Fruit fly (Drosophila melanogaster): ENCODE results near the gene CG32811.

CG32811 gene

dm6 chrX:1276757-1277527, 21.2 kb downstream of the CG32811 start (continued):
- TF ChIP-seq cyc (GFP tag; optimal IDR thresholded peaks at IDR 0.05) (peak; percentile 94), Met (GFP tag; optimal IDR thresholded peaks at IDR 0.05) (peak; percentile 94), CG8319 (GFP tag; optimal IDR thresholded peaks at IDR 0.05) (peak; percentile 93), Hr38 (GFP tag; optimal IDR thresholded peaks at IDR 0.05) (peak; percentile 32), fkh (GFP tag; optimal IDR thresholded peaks at IDR 0.05) (peak; percentile 9), CG10669 (GFP tag; optimal IDR thresholded peaks at IDR 0.05) (peak; percentile 89), Sox14 (GFP tag; optimal IDR thresholded peaks at IDR 0.05) (peak; percentile 95), Eip78C (GFP tag) (peak; percentile 98), CG3919 (GFP tag; optimal IDR thresholded peaks at IDR 0.05) (peak; percentile 97), Ets96B (tag; optimal IDR thresholded peaks at IDR 0.05) (peak; percentile 86), net (GFP tag; optimal IDR thresholded peaks at IDR 0.05) (peak; percentile 98), CG1621 (tag; optimal IDR thresholded peaks at IDR 0.05) (peak; percentile 89), salr (GFP tag; optimal IDR thresholded peaks at IDR 0.05) (peak; percentile 80 to 94), esn (GFP tag; optimal IDR thresholded peaks at IDR 0.05) (peak; percentile 93), CG9139 (GFP tag; optimal IDR thresholded peaks at IDR 0.05) (peak; percentile 76), ss (GFP tag; optimal IDR thresholded peaks at IDR 0.05) (peak; percentile 80 to 89), CG11294 (GFP tag; IDR thresholded peaks at IDR 0.05) (peak; percentile 97), fd85E (GFP tag; optimal IDR thresholded peaks at IDR 0.05) (peak; percentile 73), CG6808 (GFP tag; optimal IDR thresholded peaks at IDR 0.05) (peak; percentile 85), Sox102F (GFP tag; optimal IDR thresholded peaks at IDR 0.05) (peak; percentile 91), topi (GFP tag; optimal IDR thresholded peaks at IDR 0.05) (peak; percentile 91), OdsH (GFP tag; optimal IDR thresholded peaks at IDR 0.05) (peak; percentile 96), lz (GFP tag; optimal IDR thresholded peaks at IDR 0.05) (peak; percentile 93), CG7368 (GFP tag; optimal IDR thresholded peaks at IDR 0.05) (peak; percentile 97), Eip93F (GFP tag; optimal IDR thresholded peaks at IDR 0.05) (peak; percentile 59), spab (GFP tag; optimal IDR thresholded peaks at IDR 0.05) (peak; percentile 88), dsx (GFP tag; optimal IDR thresholded peaks at IDR 0.05; ENCODE audit: poor library complexity, severe bottlenecking) (peak; percentile 70), fd59A (GFP tag; optimal IDR thresholded peaks at IDR 0.05) (peak; percentile 86), CG4318 (GFP tag; optimal IDR thresholded peaks at IDR 0.05) (peak; percentile 97), CG6276 (GFP tag; optimal IDR thresholded peaks at IDR 0.05) (peak; percentile 97), CG10631 (GFP tag; optimal IDR thresholded peaks at IDR 0.05) (peak; percentile 93), Eip75B (GFP tag; optimal IDR thresholded peaks at IDR 0.05) (peak; percentile 93), pdm3 (GFP tag; optimal IDR thresholded peaks at IDR 0.05) (peak; percentile 96), CG11762 (GFP tag; optimal IDR thresholded peaks at IDR 0.05; ENCODE audit: insufficient read depth) (peak; percentile 91), CG8632 (GFP tag; optimal IDR thresholded peaks at IDR 0.05) (peak; percentile 94), Smox (GFP tag; optimal IDR thresholded peaks at IDR 0.05) (peak; percentile 89), CG16779 (tag; optimal IDR thresholded peaks at IDR 0.05) (peak; percentile 90), CG32006 (GFP tag; optimal IDR thresholded peaks at IDR 0.05) (peak; percentile 99)

- no peak for TF ChIP-seq Lpt (GFP tag; optimal IDR thresholded peaks at IDR 0.05)
- no peak for TF ChIP-seq fd59A (GFP tag; optimal IDR thresholded peaks at IDR 0.05)
- TF ChIP-seq Met (GFP tag; optimal IDR thresholded peaks at IDR 0.05) = no peak
- no peak for TF ChIP-seq CG11762 (GFP tag; optimal IDR thresholded peaks at IDR 0.05; ENCODE audit: insufficient read depth)
- TF ChIP-seq CG6163 (GFP tag; IDR thresholded peaks at IDR 0.05) = peak; percentile 8; the same call in 2 of the 3 replicates
- TF ChIP-seq dsx (GFP tag; optimal IDR thresholded peaks at IDR 0.05; ENCODE audit: poor library complexity, severe bottlenecking) = no peak
- TF ChIP-seq CG6854 (GFP tag; optimal IDR thresholded peaks at IDR 0.05) = peak; percentile 32
- TF ChIP-seq CG11294 (GFP tag; IDR thresholded peaks at IDR 0.05) = no peak
- no peak for TF ChIP-seq Gug (GFP tag; IDR thresholded peaks at IDR 0.05)
- TF ChIP-seq svp (GFP tag) = peak; percentile 38
- peak; percentile 6; the same call in 1 of the 3 replicates for TF ChIP-seq eg (GFP tag; IDR thresholded peaks at IDR 0.05)
- TF ChIP-seq Eip93F (GFP tag; optimal IDR thresholded peaks at IDR 0.05) = no peak
- TF ChIP-seq achi (GFP tag; optimal IDR thresholded peaks at IDR 0.05) = no peak
- no peak for TF ChIP-seq CG32006 (GFP tag; optimal IDR thresholded peaks at IDR 0.05)
- TF ChIP-seq Blimp-1 (GFP tag; optimal IDR thresholded peaks at IDR 0.05) = peak; percentile 99
- TF ChIP-seq CG6276 (GFP tag; optimal IDR thresholded peaks at IDR 0.05) = no peak
- TF ChIP-seq CG31627 (GFP tag; optimal IDR thresholded peaks at IDR 0.05) = no peak
- TF ChIP-seq fkh (GFP tag; optimal IDR thresholded peaks at IDR 0.05) = peak; percentile 82
- TF ChIP-seq Hr39 (GFP tag; optimal IDR thresholded peaks at IDR 0.05) = no peak
- no peak for TF ChIP-seq lz (GFP tag; optimal IDR thresholded peaks at IDR 0.05)
Observed at dm6 chrX:1276047-1276756, 22.0 kb downstream of the CG32811 start.
